Worm (Caenorhabditis elegans): ENCODE data around the gene Y42H9AR.2.

Gene Y42H9AR.2

DNA sequence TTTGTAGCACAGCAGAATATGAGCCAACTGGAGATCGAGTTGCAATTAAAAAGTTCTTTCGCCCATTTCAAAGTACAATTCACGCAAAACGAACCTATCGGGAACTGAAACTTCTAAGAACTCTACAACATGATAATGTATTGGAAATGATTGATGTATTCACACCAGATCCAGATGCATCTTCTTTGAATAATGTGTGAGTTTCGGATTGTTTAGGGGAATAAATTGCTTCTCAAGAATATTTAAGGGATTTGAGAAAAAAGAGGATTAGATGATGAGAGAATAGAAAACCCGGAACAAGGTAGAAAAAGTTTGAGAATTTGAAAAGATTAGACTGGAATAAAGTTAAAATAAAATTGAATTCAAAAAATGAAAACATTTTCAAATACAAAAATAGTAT, 44.6 kb downstream of the Y42H9AR.2 start:
- no peak for TF ChIP-seq ztf-11 (tag; optimal IDR thresholded peaks at IDR 0.05)
- no peak for TF ChIP-seq mab-5 (tag; optimal IDR thresholded peaks at IDR 0.05)
- no peak for TF ChIP-seq cnd-1 (tag; optimal IDR thresholded peaks at IDR 0.05)
- TF ChIP-seq elt-3 (tag; optimal IDR thresholded peaks at IDR 0.05) = no peak
- TF ChIP-seq drap-1 (GFP tag; optimal IDR thresholded peaks at IDR 0.05) = no peak
- TF ChIP-seq snpc-4 (tag; optimal IDR thresholded peaks at IDR 0.05) = no peak
- no peak for TF ChIP-seq lsy-2 (tag; optimal IDR thresholded peaks at IDR 0.05)
- no peak for TF ChIP-seq bed-3 (GFP tag; optimal IDR thresholded peaks at IDR 0.05)
- TF ChIP-seq ham-2 (GFP tag; optimal IDR thresholded peaks at IDR 0.05) = no peak
- no peak for TF ChIP-seq hlh-1 (tag; optimal IDR thresholded peaks at IDR 0.05)
- TF ChIP-seq lin-13 (tag; optimal IDR thresholded peaks at IDR 0.05) = no peak
- no peak for TF ChIP-seq unc-62 (GFP tag; optimal IDR thresholded peaks at IDR 0.05)
- no peak for TF ChIP-seq pha-4 (tag; optimal IDR thresholded peaks at IDR 0.05)
- no peak for TF ChIP-seq ces-1 (GFP tag; optimal IDR thresholded peaks at IDR 0.05)
- no peak for TF ChIP-seq nhr-2 (tag; optimal IDR thresholded peaks at IDR 0.05)
- TF ChIP-seq nhr-28 (tag; optimal IDR thresholded peaks at IDR 0.05) = no peak
- TF ChIP-seq sem-2 (GFP tag; optimal IDR thresholded peaks at IDR 0.05) = no peak
- TF ChIP-seq tbx-8 (GFP tag; optimal IDR thresholded peaks at IDR 0.05) = no peak

DNA sequence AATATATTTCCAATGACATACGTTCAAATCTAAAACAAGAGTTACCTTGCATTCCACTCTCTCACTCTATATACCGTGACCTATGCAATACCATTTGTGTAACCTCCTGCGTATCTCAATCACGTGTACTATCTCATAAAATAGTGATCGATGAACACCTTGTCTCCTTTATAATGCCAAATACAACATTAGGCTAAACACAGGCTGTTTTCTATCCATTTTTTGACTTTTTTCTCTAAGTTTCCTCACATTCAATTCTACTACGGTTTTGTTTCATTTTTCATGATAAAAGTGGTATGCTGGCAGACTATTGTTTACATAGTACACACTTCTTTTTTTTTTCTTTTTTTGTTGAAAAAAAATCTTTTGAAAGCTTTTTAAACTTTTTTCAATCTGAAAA, 46.6 kb downstream of the Y42H9AR.2 start:
- no peak for TF ChIP-seq flh-1 (GFP tag; optimal IDR thresholded peaks at IDR 0.05)
- no peak for TF ChIP-seq sptf-1 (tag; optimal IDR thresholded peaks at IDR 0.05)
- peak; percentile 83 for TF ChIP-seq ceh-39 (tag; optimal IDR thresholded peaks at IDR 0.05)

DNA sequence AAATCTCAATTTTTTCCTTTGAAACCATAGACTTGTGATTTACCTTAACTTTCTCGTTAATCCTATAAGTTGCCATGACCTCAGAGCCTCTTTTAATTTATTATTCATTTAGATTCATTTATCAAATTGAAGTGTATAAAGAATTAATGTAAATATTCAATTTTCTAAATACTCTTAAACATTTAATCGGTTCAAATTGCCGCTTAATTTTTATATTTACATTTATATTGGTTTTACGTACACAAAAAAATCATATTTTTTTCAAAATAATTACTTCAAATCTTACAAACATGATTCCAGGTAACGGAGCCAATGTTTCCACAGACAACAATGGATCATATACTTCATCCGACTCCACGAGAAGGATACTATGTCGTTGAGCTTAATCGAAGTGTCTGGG, 48.8 kb downstream of the Y42H9AR.2 start, which contains the start of gene pmk-1:
Gene pmk-1 (plus strand): TSS at position 301 of the 400 bp plus-strand sequence.
- TF ChIP-seq snpc-4 (tag; optimal IDR thresholded peaks at IDR 0.05) = no peak
- no peak for TF ChIP-seq drap-1 (GFP tag; optimal IDR thresholded peaks at IDR 0.05)
- no peak for TF ChIP-seq unc-62 (GFP tag; optimal IDR thresholded peaks at IDR 0.05)
- TF ChIP-seq nhr-2 (tag; optimal IDR thresholded peaks at IDR 0.05) = no peak
- no peak for TF ChIP-seq tbx-8 (GFP tag; optimal IDR thresholded peaks at IDR 0.05)
- no peak for TF ChIP-seq sptf-1 (tag; optimal IDR thresholded peaks at IDR 0.05)
- no peak for TF ChIP-seq ceh-39 (tag; optimal IDR thresholded peaks at IDR 0.05)
- no peak for TF ChIP-seq ceh-83 (GFP tag; optimal IDR thresholded peaks at IDR 0.05)
- no peak for TF ChIP-seq elt-3 (tag; optimal IDR thresholded peaks at IDR 0.05)
- TF ChIP-seq nhr-12 (tag; optimal IDR thresholded peaks at IDR 0.05) = no peak
- TF ChIP-seq lin-32 (GFP tag; optimal IDR thresholded peaks at IDR 0.05) = no peak
- no peak for TF ChIP-seq mls-2 (tag; optimal IDR thresholded peaks at IDR 0.05)
- TF ChIP-seq sem-2 (GFP tag; optimal IDR thresholded peaks at IDR 0.05) = no peak
- TF ChIP-seq ham-2 (GFP tag; optimal IDR thresholded peaks at IDR 0.05) = no peak
- TF ChIP-seq cnd-1 (tag; optimal IDR thresholded peaks at IDR 0.05) = no peak
- no peak for TF ChIP-seq blmp-1 (tag; optimal IDR thresholded peaks at IDR 0.05)
- no peak for TF ChIP-seq lsy-2 (tag; optimal IDR thresholded peaks at IDR 0.05)

Measured in whole organism, mixed stage, embryonic.